Worm (Caenorhabditis elegans) whole organism, L4 larva: ENCODE measurements around the gene grsp-3.

Experiments used
- F10B5.3 ChIP-seq: sonication (generic microtip); optimal IDR thresholded peaks from 2 replicates; lab custom pipeline; 2016; ENCODE audit warnings: mild to moderate bottlenecking, missing genetic modification characterization, missing compliant biosample characterization
- F26F4.8 ChIP-seq: fragments of 200-800 bp; sonication (Bioruptor generic); conservative IDR thresholded peaks from 2 replicates; pipeline ENCODE4 v1.3.6; 2022; ENCODE audit warnings: missing genetic modification characterization, missing compliant biosample characterization
- F37D6.2 ChIP-seq: sonication (generic microtip); optimal IDR thresholded peaks from 2 replicates; lab custom pipeline; 2016; ENCODE audit warnings: mild to moderate bottlenecking, missing genetic modification characterization, missing compliant biosample characterization
- F44E2.7 ChIP-seq: fragments of 200-800 bp; sonication (Bioruptor generic); IDR thresholded peaks from 2 replicates; pipeline ENCODE4 v2.1.2; 2022; ENCODE audit warnings: missing genetic modification characterization, missing compliant biosample characterization
- Y105C5A.15 ChIP-seq: fragments of 200-800 bp; sonication (Bioruptor generic); IDR thresholded peaks from 2 replicates; pipeline ENCODE4 v1.3.6; 2022; ENCODE audit warnings: missing genetic modification characterization, missing compliant biosample characterization
- Y48G9A.11 ChIP-seq: fragments of 200-800 bp; sonication (Bioruptor generic); IDR thresholded peaks from 2 replicates; pipeline ENCODE4 v1.3.6; 2022; ENCODE audit warnings: missing genetic modification reagents, missing genetic modification characterization, missing compliant biosample characterization
- Y75B8A.6 ChIP-seq: fragments of 200-800 bp; sonication (Bioruptor generic); IDR thresholded peaks from 2 replicates; pipeline ENCODE4 v1.3.6; 2022; ENCODE audit warnings: missing genetic modification reagents, missing genetic modification characterization, missing compliant biosample characterization
- ZK337.2 ChIP-seq: fragments of 200-800 bp; sonication (Bioruptor generic); IDR thresholded peaks from 2 replicates; pipeline ENCODE4 v1.3.6; 2022; ENCODE audit warnings: missing genetic modification reagents, missing genetic modification characterization, missing compliant biosample characterization
- ZK546.5 ChIP-seq, 2 experiments: sonication (generic microtip); optimal IDR thresholded peaks; 2 replicates each; lab custom pipeline; 2017; ENCODE audit warnings: missing biosample characterization in 2 of 2, missing genetic modification characterization in 2 of 2
- aha-1 ChIP-seq: fragments of 150-350 bp; peaks from one replicate; lab custom pipeline; 2014; ENCODE audit warnings: missing biosample characterization, missing genetic modification characterization
- aly-2 ChIP-seq: sonication (generic microtip); optimal IDR thresholded peaks from 2 replicates; lab custom pipeline; 2018; ENCODE audit warnings: missing biosample characterization, missing genetic modification characterization
- arid-1 ChIP-seq: fragments of 200-800 bp; sonication (Bioruptor generic); conservative IDR thresholded peaks from 2 replicates; pipeline ENCODE4 v1.3.6; 2022; ENCODE audit warnings: missing genetic modification reagents, missing genetic modification characterization, missing compliant biosample characterization
- attf-4 ChIP-seq: sonication (generic microtip); optimal IDR thresholded peaks from 3 replicates; lab custom pipeline; 2017; ENCODE audit warnings: missing biosample characterization, missing genetic modification characterization
- ceh-28 ChIP-seq: fragments of 150-350 bp; optimal IDR thresholded peaks from 2 replicates; lab custom pipeline; 2014; ENCODE audit warnings: missing biosample characterization, missing genetic modification reagents, missing genetic modification characterization
- ceh-44 ChIP-seq: fragments of 200-800 bp; sonication (Bioruptor generic); IDR thresholded peaks from 2 replicates; pipeline ENCODE4 v1.3.6; 2022; ENCODE audit warnings: missing genetic modification reagents, missing genetic modification characterization, missing compliant biosample characterization
- ceh-82 ChIP-seq: sonication (generic microtip); optimal IDR thresholded peaks from 2 replicates; lab custom pipeline; 2017; ENCODE audit warnings: missing biosample characterization, missing genetic modification characterization
- ces-1 ChIP-seq: fragments of 150-350 bp; sonication (generic microtip); optimal IDR thresholded peaks from 4 replicates; lab custom pipeline; 2014; ENCODE audit warnings: missing biosample characterization, missing genetic modification reagents, missing genetic modification characterization
- cey-2 ChIP-seq: sonication (generic microtip); optimal IDR thresholded peaks from 3 replicates; lab custom pipeline; 2017; ENCODE audit warnings: missing genetic modification characterization, mild to moderate bottlenecking, missing compliant biosample characterization, antibody characterized with exemption, borderline replicate concordance; ENCODE audit not compliant: insufficient read depth
- daf-12 ChIP-seq: fragments of 150-350 bp; optimal IDR thresholded peaks from 2 replicates; lab custom pipeline; 2014; ENCODE audit warnings: missing biosample characterization, missing genetic modification reagents, missing genetic modification characterization
- daf-8 ChIP-seq: fragments of 200-800 bp; sonication (Bioruptor generic); IDR thresholded peaks from 2 replicates; pipeline ENCODE4 v1.3.6; 2022; ENCODE audit warnings: missing genetic modification characterization, missing compliant biosample characterization
- dmd-6 ChIP-seq: fragments of 200-800 bp; sonication (Bioruptor generic); IDR thresholded peaks from 2 replicates; pipeline ENCODE4 v1.3.6; 2022; ENCODE audit warnings: missing genetic modification reagents, missing genetic modification characterization, missing compliant biosample characterization
- dmd-8 ChIP-seq: fragments of 200-800 bp; sonication (Bioruptor generic); IDR thresholded peaks from 2 replicates; pipeline ENCODE4 v1.3.6; 2022; ENCODE audit warnings: missing genetic modification characterization, missing compliant biosample characterization
- dmd-9 ChIP-seq: fragments of 200-800 bp; sonication (Bioruptor generic); IDR thresholded peaks from 2 replicates; pipeline ENCODE4 v1.3.6; 2022; ENCODE audit warnings: missing genetic modification reagents, missing genetic modification characterization, missing compliant biosample characterization
- egl-43 ChIP-seq: fragments of 200-800 bp; sonication (Bioruptor generic); IDR thresholded peaks from 2 replicates; pipeline ENCODE4 v1.3.6; 2022; ENCODE audit warnings: missing genetic modification reagents, missing genetic modification characterization, missing compliant biosample characterization
- fkh-10 ChIP-seq: fragments of 150-350 bp; optimal IDR thresholded peaks from 2 replicates; lab custom pipeline; 2014; ENCODE audit warnings: missing biosample characterization, missing genetic modification reagents, missing genetic modification characterization
- gei-8 ChIP-seq: fragments of 200-800 bp; sonication (Bioruptor generic); optimal IDR thresholded peaks from 2 replicates; lab custom pipeline; 2018; ENCODE audit warnings: mild to moderate bottlenecking, missing genetic modification characterization, missing compliant biosample characterization
- jun-1 ChIP-seq: fragments of 150-350 bp; optimal IDR thresholded peaks from 2 replicates; lab custom pipeline; 2014; ENCODE audit warnings: missing biosample characterization, missing genetic modification reagents, missing genetic modification characterization
- lin-1 ChIP-seq: fragments of 200-800 bp; sonication (Bioruptor generic); IDR thresholded peaks from 2 replicates; pipeline ENCODE4 v1.3.6; 2022; ENCODE audit warnings: missing genetic modification reagents, missing genetic modification characterization, missing compliant biosample characterization
- lin-15B ChIP-seq: fragments of 150-350 bp; sonication (generic microtip); optimal IDR thresholded peaks from 3 replicates; lab custom pipeline; 2014; ENCODE audit warnings: missing biosample characterization, missing genetic modification characterization
- lir-3 ChIP-seq: sonication (generic microtip); optimal IDR thresholded peaks from 2 replicates; lab custom pipeline; 2016; ENCODE audit warnings: mild to moderate bottlenecking, missing genetic modification characterization, missing compliant biosample characterization
- madf-5 ChIP-seq, 2 experiments: fragments of 200-800 bp; sonication (Bioruptor generic); IDR thresholded peaks; 2 replicates each; pipeline ENCODE4 v1.3.6; 2022; ENCODE audit warnings: missing compliant biosample characterization in 2 of 2, missing genetic modification characterization in 2 of 2
- mdl-1 ChIP-seq, 2 experiments: fragments of 150-350 bp in 1 of 2; sonication (generic microtip) in 1 of 2; optimal IDR thresholded peaks; 2 replicates each; lab custom pipeline; 2014 to 2017; ENCODE audit warnings: missing biosample characterization in 2 of 2, missing genetic modification characterization in 2 of 2
- mdt-29 ChIP-seq: fragments of 200-800 bp; sonication (Bioruptor generic); IDR thresholded peaks from 2 replicates; pipeline ENCODE4 v1.3.6; 2022; ENCODE audit warnings: missing genetic modification reagents, missing genetic modification characterization, missing compliant biosample characterization
- mep-1 ChIP-seq: fragments of 150-350 bp; sonication (generic microtip); optimal IDR thresholded peaks from 3 replicates; lab custom pipeline; 2014; ENCODE audit warnings: missing biosample characterization, missing genetic modification characterization
- mxl-3 ChIP-seq: fragments of 200-800 bp; sonication (Bioruptor generic); optimal IDR thresholded peaks from 2 replicates; lab custom pipeline; 2018; ENCODE audit warnings: mild to moderate bottlenecking, missing genetic modification characterization, missing compliant biosample characterization
- nhr-10 ChIP-seq: fragments of 150-350 bp; optimal IDR thresholded peaks from 2 replicates; lab custom pipeline; 2014; ENCODE audit warnings: missing biosample characterization, missing genetic modification characterization
- nhr-102 ChIP-seq: sonication (generic microtip); optimal IDR thresholded peaks from 2 replicates; lab custom pipeline; 2016; ENCODE audit warnings: mild to moderate bottlenecking, missing genetic modification characterization, moderate library complexity, missing compliant biosample characterization
- nhr-11 ChIP-seq: fragments of 150-350 bp; optimal IDR thresholded peaks from 2 replicates; lab custom pipeline; 2014; ENCODE audit warnings: missing biosample characterization, missing genetic modification characterization
- nhr-111 ChIP-seq: fragments of 200-800 bp; sonication (Bioruptor generic); optimal IDR thresholded peaks from 2 replicates; lab custom pipeline; 2018; ENCODE audit warnings: mild to moderate bottlenecking, missing genetic modification characterization, missing compliant biosample characterization
- nhr-28 ChIP-seq: fragments of 150-350 bp; optimal IDR thresholded peaks from 2 replicates; lab custom pipeline; 2014; ENCODE audit warnings: missing biosample characterization, missing genetic modification characterization
- nhr-42 ChIP-seq: fragments of 200-800 bp; sonication (Bioruptor generic); IDR thresholded peaks from 2 replicates; pipeline ENCODE4 v1.3.6; 2022; ENCODE audit warnings: missing genetic modification characterization, missing compliant biosample characterization
- nhr-6 ChIP-seq: fragments of 150-350 bp; optimal IDR thresholded peaks from 2 replicates; lab custom pipeline; 2014; ENCODE audit warnings: missing biosample characterization, missing genetic modification characterization
- php-3 ChIP-seq: fragments of 200-800 bp; sonication (Bioruptor generic); IDR thresholded peaks from 2 replicates; pipeline ENCODE4 v1.3.6; 2022; ENCODE audit warnings: missing genetic modification reagents, missing genetic modification characterization, missing compliant biosample characterization
- rbr-2 ChIP-seq: sonication (generic microtip); optimal IDR thresholded peaks from 2 replicates; lab custom pipeline; 2016; ENCODE audit warnings: missing genotype, missing genetic modification characterization, missing compliant biosample characterization
- saeg-2 ChIP-seq: fragments of 200-800 bp; sonication (Bioruptor generic); IDR thresholded peaks from 2 replicates; pipeline ENCODE4 v1.3.6; 2022; ENCODE audit warnings: missing genetic modification reagents, missing genetic modification characterization, missing compliant biosample characterization
- sdz-12 ChIP-seq: fragments of 200-800 bp; sonication (Bioruptor generic); optimal IDR thresholded peaks from 2 replicates; lab custom pipeline; 2018; ENCODE audit warnings: mild to moderate bottlenecking, missing genetic modification characterization, missing compliant biosample characterization
- skn-1 ChIP-seq: fragments of 150-350 bp; optimal IDR thresholded peaks from 2 replicates; lab custom pipeline; 2014; ENCODE audit warnings: missing biosample characterization, missing genetic modification characterization
- snpc-1.2 ChIP-seq: fragments of 200-800 bp; sonication (Bioruptor generic); IDR thresholded peaks from 2 replicates; pipeline ENCODE4 v1.3.6; 2022; ENCODE audit warnings: missing genetic modification reagents, missing genetic modification characterization, missing compliant biosample characterization
- spr-1 ChIP-seq: sonication (generic microtip); optimal IDR thresholded peaks from 2 replicates; lab custom pipeline; 2016; ENCODE audit warnings: mild to moderate bottlenecking, missing genetic modification characterization, missing compliant biosample characterization
- tag-97 ChIP-seq: fragments of 200-800 bp; sonication (Bioruptor generic); IDR thresholded peaks from 2 replicates; pipeline ENCODE4 v1.3.6; 2022; ENCODE audit warnings: missing genetic modification characterization, missing compliant biosample characterization
- zag-1 ChIP-seq: fragments of 150-350 bp; optimal IDR thresholded peaks from 2 replicates; lab custom pipeline; 2014; ENCODE audit warnings: missing biosample characterization, missing genetic modification characterization
- zfp-3 ChIP-seq: fragments of 200-800 bp; sonication (Bioruptor generic); conservative IDR thresholded peaks from 2 replicates; pipeline ENCODE4 v1.3.6; 2022; ENCODE audit warnings: missing genetic modification reagents, missing genetic modification characterization, missing compliant biosample characterization

Gene grsp-3

ce11 chrIV:7084632-7085160 lies 47.0 kb downstream of the grsp-3 start, which contains the start of gene rps-4 (continued):
- no peak for TF ChIP-seq ceh-28 (tag; lab: Kevin White, UChicago)
- no peak for TF ChIP-seq aly-2 (tag; lab: Kevin White, UChicago)
- peak in 1 of 2 experiments; percentile 57 for TF ChIP-seq mdl-1 (tag; optimal IDR thresholded peaks at IDR 0.05; lab: Kevin White, UChicago)
- no peak for TF ChIP-seq ZK546.5 (tag; optimal IDR thresholded peaks at IDR 0.05; lab: Kevin White, UChicago)
- TF ChIP-seq Y75B8A.6 (GFP tag; lab: Robert Waterston, UW) = no peak
- TF ChIP-seq mep-1 (tag; lab: Kevin White, UChicago) = peak; percentile 89
- TF ChIP-seq F26F4.8 (GFP tag; lab: Robert Waterston, UW) = no peak
- TF ChIP-seq dmd-8 (GFP tag; lab: Robert Waterston, UW) = no peak
- TF ChIP-seq daf-12 = no peak
- peak; percentile 58; the same call in 1 of the 2 replicates for TF ChIP-seq arid-1 (GFP tag; lab: Robert Waterston, UW)
- TF ChIP-seq madf-5 (GFP tag; IDR thresholded peaks at IDR 0.05; lab: Robert Waterston, UW) = no peak
- TF ChIP-seq nhr-111 (GFP tag; lab: Kevin White, UChicago) = no peak
- peak; percentile 69 for TF ChIP-seq dmd-9
- no peak for TF ChIP-seq saeg-2 (GFP tag; lab: Robert Waterston, UW)
- TF ChIP-seq jun-1 (tag; lab: Kevin White, UChicago) = peak; percentile 23
- peak; percentile 44 for TF ChIP-seq mxl-3
- no peak for TF ChIP-seq egl-43 (GFP tag; lab: Robert Waterston, UW)
- peak; percentile 75 for TF ChIP-seq rbr-2 (tag; lab: Kevin White, UChicago)
- 0 out of 2 replicates have a peak, but pooled peaks have one; percentile 39 for TF ChIP-seq zfp-3 (GFP tag; lab: Robert Waterston, UW)
- 0 out of 2 replicates have a peak, but pooled peaks have one; percentile 66 for TF ChIP-seq nhr-42 (GFP tag; lab: Robert Waterston, UW)
- peak; percentile 61 for TF ChIP-seq nhr-102 (tag; lab: Kevin White, UChicago)
- TF ChIP-seq lir-3 (tag; lab: Kevin White, UChicago) = no peak
- peak; percentile 87 for TF ChIP-seq nhr-28 (tag; lab: Kevin White, UChicago)
- peak; percentile 83 for TF ChIP-seq fkh-10 (GFP tag; lab: Kevin White, UChicago)
- TF ChIP-seq tag-97 (GFP tag; lab: Robert Waterston, UW) = no peak
- no peak for TF ChIP-seq skn-1 (tag; lab: Kevin White, UChicago)
- peak; percentile 74 for TF ChIP-seq lin-15B (tag; lab: Kevin White, UChicago)
- TF ChIP-seq nhr-10 = no peak
- TF ChIP-seq php-3 (GFP tag; lab: Robert Waterston, UW) = 0 out of 2 replicates have a peak, but pooled peaks have one; percentile 42
- peak; percentile 83 for TF ChIP-seq dmd-6
- peak; percentile 97 for TF ChIP-seq aha-1 (tag; lab: Kevin White, UChicago)
- TF ChIP-seq zag-1 (tag; lab: Kevin White, UChicago) = no peak
- TF ChIP-seq Y48G9A.11 (GFP tag; lab: Robert Waterston, UW) = 0 out of 2 replicates have a peak, but pooled peaks have one; percentile 46
- TF ChIP-seq ZK337.2 = 0 out of 2 replicates have a peak, but pooled peaks have one; percentile 38
- TF ChIP-seq spr-1 (tag; lab: Kevin White, UChicago) = peak; percentile 65
- TF ChIP-seq Y105C5A.15 (GFP tag; lab: Robert Waterston, UW) = no peak
- TF ChIP-seq gei-8 (GFP tag; lab: Kevin White, UChicago) = no peak
- TF ChIP-seq sdz-12 = no peak
- no peak for TF ChIP-seq ceh-82 (tag; lab: Kevin White, UChicago)
- TF ChIP-seq lin-1 (GFP tag; lab: Robert Waterston, UW) = no peak
- peak; percentile 66 for TF ChIP-seq mdt-29
- TF ChIP-seq ceh-44 (GFP tag; lab: Robert Waterston, UW) = 0 out of 2 replicates have a peak, but pooled peaks have one; percentile 5
- TF ChIP-seq nhr-6 (tag; lab: Kevin White, UChicago) = peak; percentile 85
- TF ChIP-seq snpc-1.2 = peak; percentile 74
- TF ChIP-seq nhr-11 (tag; lab: Kevin White, UChicago) = peak; percentile 81
- TF ChIP-seq attf-4 (tag; lab: Kevin White, UChicago) = no peak
- no peak for TF ChIP-seq F44E2.7 (GFP tag; lab: Robert Waterston, UW)
- no peak for TF ChIP-seq ces-1 (GFP tag; lab: Kevin White, UChicago)
- TF ChIP-seq F37D6.2 (tag; lab: Kevin White, UChicago) = peak; percentile 59
- no peak for TF ChIP-seq daf-8 (GFP tag; lab: Robert Waterston, UW)
- TF ChIP-seq F10B5.3 (tag; lab: Kevin White, UChicago) = no peak
- TF ChIP-seq cey-2 (tag; lab: Kevin White, UChicago) = no peak
